Worm (Caenorhabditis elegans): ENCODE results near the gene grl-7.

DNA sequence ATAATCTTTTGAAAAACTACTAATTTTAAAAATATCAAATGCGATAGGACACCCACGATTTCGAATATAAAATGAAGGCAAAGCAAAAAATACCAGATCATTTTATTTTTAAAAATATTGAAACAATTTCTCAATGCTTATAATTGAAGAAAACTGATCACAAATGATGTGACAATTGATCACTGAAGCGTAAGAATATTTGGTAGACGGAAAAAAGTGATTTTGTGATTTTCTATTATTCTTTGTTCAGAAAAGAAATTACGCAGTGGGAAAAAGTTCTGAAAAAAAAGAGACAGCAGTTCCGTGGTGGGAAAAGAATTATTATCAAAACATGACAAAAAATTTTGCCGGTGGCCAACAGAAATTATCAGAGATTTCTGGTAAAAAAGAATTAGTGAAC lies 48.2 kb downstream of the grl-7 start, which contains the start of gene T03F7.5:
- TF ChIP-seq ceh-28 (tag; optimal IDR thresholded peaks at IDR 0.05): no peak
- no peak for TF ChIP-seq mdl-1 (tag; optimal IDR thresholded peaks at IDR 0.05)
- TF ChIP-seq daf-12 (tag; optimal IDR thresholded peaks at IDR 0.05): no peak
- TF ChIP-seq snpc-4 (tag; optimal IDR thresholded peaks at IDR 0.05): no peak
- no peak for TF ChIP-seq ceh-9 (tag; optimal IDR thresholded peaks at IDR 0.05)
- TF ChIP-seq zag-1 (tag; optimal IDR thresholded peaks at IDR 0.05): no peak
- TF ChIP-seq nhr-77 (tag; optimal IDR thresholded peaks at IDR 0.05): no peak
- TF ChIP-seq ZK546.5 (tag; optimal IDR thresholded peaks at IDR 0.05): no peak
- TF ChIP-seq nhr-76 (tag; optimal IDR thresholded peaks at IDR 0.05): no peak
- TF ChIP-seq R02D3.7 (tag; optimal IDR thresholded peaks at IDR 0.05): no peak
- TF ChIP-seq mml-1 (tag; optimal IDR thresholded peaks at IDR 0.05): no peak
- no peak for TF ChIP-seq sea-2 (GFP tag; optimal IDR thresholded peaks at IDR 0.05)
- TF ChIP-seq aly-2 (tag; optimal IDR thresholded peaks at IDR 0.05): no peak
